Worm (Caenorhabditis elegans): ENCODE data around the gene srw-41.
"Not testable (repeated sequence)": the region's sequence is repeated elsewhere in the genome, so short reads cannot be mapped to it uniquely, and the experiment has no call there.

DNA sequence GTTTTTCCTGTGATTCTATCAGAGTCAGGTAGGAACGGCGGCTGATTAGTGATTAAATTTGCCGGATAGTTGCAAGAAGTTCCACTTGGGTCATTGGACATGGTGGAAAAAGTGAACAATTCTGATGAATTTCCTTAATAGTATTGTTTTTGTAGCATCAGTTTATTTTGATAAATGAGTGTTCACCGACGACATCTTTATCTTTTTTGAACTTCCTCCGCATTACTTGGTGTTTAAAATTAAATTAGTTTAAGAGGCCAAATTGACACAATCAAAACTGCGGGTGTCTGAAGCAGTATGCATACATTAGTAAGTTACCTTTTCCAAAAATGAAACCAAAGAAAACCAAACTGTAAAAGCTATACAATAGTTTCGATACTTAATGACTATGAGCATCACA, 48.1 kb upstream of the srw-41 start, which contains the start of gene W06G6.11:
- TF ChIP-seq fkh-10 (GFP tag; optimal IDR thresholded peaks at IDR 0.05); nhr-11 (tag; optimal IDR thresholded peaks at IDR 0.05); C38D4.7 (GFP tag; optimal IDR thresholded peaks at IDR 0.05); pag-3 (tag; optimal IDR thresholded peaks at IDR 0.05; ENCODE audit: borderline replicate concordance); ceh-22 (tag; optimal IDR thresholded peaks at IDR 0.05): not testable (repeated sequence)
